Worm (Caenorhabditis elegans) whole organism, L1 larva: ENCODE measurements around the gene nas-10.

Experiments
- ceh-63 ChIP-seq: fragments of 200-800 bp; sonication (Bioruptor generic); optimal IDR thresholded peaks from 2 replicates; lab custom pipeline; 2018; ENCODE audit warnings: mild to moderate bottlenecking, missing genetic modification characterization, missing compliant biosample characterization
- ceh-88 ChIP-seq: fragments of 200-800 bp; sonication (Bioruptor generic); IDR thresholded peaks from 2 replicates; pipeline ENCODE4 v1.3.6; 2022; ENCODE audit warnings: missing genetic modification characterization, missing compliant biosample characterization
- egl-27 ChIP-seq, 2 experiments: fragments of 150-350 bp in 1 of 2; sonication (generic microtip); optimal IDR thresholded peaks; 3 replicates each; lab custom pipeline; 2017 to 2018; ENCODE audit warnings: missing biosample characterization in 2 of 2, missing genetic modification characterization in 2 of 2, missing genetic modification reagents in 2 of 2
- elt-2 ChIP-seq: sonication (generic microtip); optimal IDR thresholded peaks from 2 replicates; lab custom pipeline; 2016; ENCODE audit warnings: missing genetic modification characterization, mild to moderate bottlenecking, inconsistent platforms, missing compliant biosample characterization, missing genetic modification reagents
- elt-3 ChIP-seq, 6 experiments: fragments of 150-350 bp in 1 of 6; sonication (generic microtip); optimal IDR thresholded peaks; 2 replicates each; lab custom pipeline; 2017 to 2018; ENCODE audit warnings: missing biosample characterization in 6 of 6, missing genetic modification characterization in 6 of 6, inconsistent platforms in 1 of 6
- fkh-10 ChIP-seq: sonication (generic microtip); optimal IDR thresholded peaks from 2 replicates; lab custom pipeline; 2017; ENCODE audit warnings: missing biosample characterization, missing genetic modification reagents, missing genetic modification characterization
- fos-1 ChIP-seq: fragments of 150-350 bp; optimal IDR thresholded peaks from 2 replicates; lab custom pipeline; 2014; ENCODE audit warnings: missing biosample characterization, missing genetic modification characterization
- lin-39 ChIP-seq: fragments of 150-350 bp; optimal IDR thresholded peaks from 2 replicates; lab custom pipeline; 2014; ENCODE audit warnings: missing biosample characterization, missing genetic modification reagents, missing genetic modification characterization
- lsy-2 ChIP-seq, 2 experiments: fragments of 150-350 bp; optimal IDR thresholded peaks; 2 replicates each; lab custom pipeline; 2014; ENCODE audit warnings: missing biosample characterization in 2 of 2, missing genetic modification characterization in 2 of 2
- mdl-1 ChIP-seq, 2 experiments: fragments of 150-350 bp; optimal IDR thresholded peaks; 2 replicates each; lab custom pipeline; 2014 to 2017; ENCODE audit warnings: missing biosample characterization in 2 of 2, missing genetic modification characterization in 2 of 2, inconsistent platforms in 1 of 2
- mef-2 ChIP-seq: fragments of 150-350 bp; optimal IDR thresholded peaks from 2 replicates; lab custom pipeline; 2014; ENCODE audit warnings: missing biosample characterization, missing genetic modification characterization
- nhr-237 ChIP-seq: fragments of 150-350 bp; optimal IDR thresholded peaks from 2 replicates; lab custom pipeline; 2014; ENCODE audit warnings: missing biosample characterization, missing genetic modification characterization
- nhr-85 ChIP-seq: sonication (generic microtip); peaks from one replicate; lab custom pipeline; 2016; ENCODE audit warnings: missing genetic modification characterization, inconsistent platforms, missing compliant biosample characterization
- pqm-1 ChIP-seq: sonication (generic microtip); optimal IDR thresholded peaks from 3 replicates; lab custom pipeline; 2017; ENCODE audit warnings: missing biosample characterization, missing genetic modification characterization

ce11 chrX:10924031-10924430, 39.3 kb downstream of the nas-10 start:
- TF ChIP-seq nhr-237: no peak
- TF ChIP-seq elt-2: no peak
- no peak for TF ChIP-seq egl-27 (tag; optimal IDR thresholded peaks at IDR 0.05; lab: Kevin White, UChicago)
- no peak for TF ChIP-seq lin-39
- no peak for TF ChIP-seq elt-3 (tag; optimal IDR thresholded peaks at IDR 0.05; lab: Kevin White, UChicago)
- no peak for TF ChIP-seq mef-2
- no peak for TF ChIP-seq fos-1 (tag; lab: Kevin White, UChicago)
- no peak for TF ChIP-seq nhr-85 (tag; lab: Kevin White, UChicago)
- no peak for TF ChIP-seq mdl-1 (tag; optimal IDR thresholded peaks at IDR 0.05; lab: Kevin White, UChicago)
- no peak for TF ChIP-seq fkh-10 (GFP tag; lab: Kevin White, UChicago)
- TF ChIP-seq lsy-2 (tag; optimal IDR thresholded peaks at IDR 0.05; lab: Kevin White, UChicago): no peak
- TF ChIP-seq pqm-1 (tag; lab: Kevin White, UChicago): no peak
- no peak for TF ChIP-seq ceh-63 (GFP tag; lab: Kevin White, UChicago)
- TF ChIP-seq ceh-88 (GFP tag; lab: Robert Waterston, UW): no peak
